Worm (Caenorhabditis elegans): ENCODE measurements around the gene B0228.1.

Gene B0228.1

ce11 chrII:7803174-7803573 is 48.0 kb downstream of the B0228.1 start:
- peak; percentile 86 for TF ChIP-seq ces-1 (GFP tag; optimal IDR thresholded peaks at IDR 0.05)
- peak; percentile 62 for TF ChIP-seq elt-1 (tag; optimal IDR thresholded peaks at IDR 0.05; ENCODE audit: borderline replicate concordance, insufficient read depth)
- no peak for TF ChIP-seq cnd-1 (tag; optimal IDR thresholded peaks at IDR 0.05)

ce11 chrII:7806054-7806453 is 50.9 kb downstream of the B0228.1 start:
- TF ChIP-seq bed-3 (GFP tag; optimal IDR thresholded peaks at IDR 0.05) (no peak), sem-2 (GFP tag; optimal IDR thresholded peaks at IDR 0.05) (no peak)
